Worm (Caenorhabditis elegans): ENCODE results near the gene F14F9.8.

F14F9.8 gene

ce11 chrV:5164682-5165081 lies 34.6 kb downstream of the F14F9.8 start, which contains the start of gene abu-7:
TSS of gene abu-7 (minus strand) at chrV:5164782.
- TF ChIP-seq F13H6.1 (tag; optimal IDR thresholded peaks at IDR 0.05) (no peak), nhr-23 (tag; optimal IDR thresholded peaks at IDR 0.05) (no peak), snpc-4 (tag; optimal IDR thresholded peaks at IDR 0.05) (no peak), skn-1 (tag; optimal IDR thresholded peaks at IDR 0.05) (no peak), crh-2 (tag; optimal IDR thresholded peaks at IDR 0.05) (no peak), lsy-2 (tag; optimal IDR thresholded peaks at IDR 0.05) (no peak), fos-1 (tag; optimal IDR thresholded peaks at IDR 0.05) (no peak), lin-39 (tag; optimal IDR thresholded peaks at IDR 0.05) (no peak), ama-1 (optimal IDR thresholded peaks at IDR 0.05) (no peak), zag-1 (tag; optimal IDR thresholded peaks at IDR 0.05) (no peak), lin-13 (GFP tag; optimal IDR thresholded peaks at IDR 0.05) (no peak), R02D3.7 (tag; optimal IDR thresholded peaks at IDR 0.05) (no peak), nhr-129 (tag; optimal IDR thresholded peaks at IDR 0.05) (no peak), nhr-11 (tag; optimal IDR thresholded peaks at IDR 0.05) (no peak), blmp-1 (tag; optimal IDR thresholded peaks at IDR 0.05; ENCODE audit: insufficient read depth) (no peak), ZK546.5 (tag; optimal IDR thresholded peaks at IDR 0.05) (no peak)

DNA sequence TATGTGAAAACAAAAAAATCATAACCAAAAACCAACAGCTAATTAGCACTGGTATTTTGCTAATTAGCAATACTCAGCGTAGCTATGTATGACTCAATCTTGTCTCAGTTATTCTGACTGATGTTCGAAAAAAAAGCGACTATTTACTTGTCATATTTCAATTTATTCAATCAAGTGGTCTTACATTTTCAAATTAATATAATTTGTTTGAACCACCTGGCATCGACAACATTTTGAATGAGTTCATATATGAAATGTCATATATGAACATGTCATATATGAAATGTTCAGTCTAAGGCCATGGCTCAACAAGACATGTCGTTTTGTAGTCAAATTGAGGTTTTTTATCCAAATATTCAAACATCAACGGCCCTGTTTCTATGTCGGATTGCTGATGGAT lies 35.3 kb downstream of the F14F9.8 start, which contains the start of gene srw-140:
TSS of gene srw-140 (plus strand) at position 301 of the 400 bp plus-strand sequence.
- TF ChIP-seq ztf-4 (tag; optimal IDR thresholded peaks at IDR 0.05) (no peak), nhr-21 (tag; optimal IDR thresholded peaks at IDR 0.05) (no peak), skn-1 (tag; optimal IDR thresholded peaks at IDR 0.05) (no peak), mdl-1 (tag; optimal IDR thresholded peaks at IDR 0.05) (no peak), unc-62 (GFP tag; optimal IDR thresholded peaks at IDR 0.05) (no peak), sma-3 (GFP tag; optimal IDR thresholded peaks at IDR 0.05) (no peak), nhr-6 (tag; optimal IDR thresholded peaks at IDR 0.05) (no peak), nhr-237 (tag; optimal IDR thresholded peaks at IDR 0.05) (no peak), zag-1 (tag; optimal IDR thresholded peaks at IDR 0.05) (no peak)

DNA sequence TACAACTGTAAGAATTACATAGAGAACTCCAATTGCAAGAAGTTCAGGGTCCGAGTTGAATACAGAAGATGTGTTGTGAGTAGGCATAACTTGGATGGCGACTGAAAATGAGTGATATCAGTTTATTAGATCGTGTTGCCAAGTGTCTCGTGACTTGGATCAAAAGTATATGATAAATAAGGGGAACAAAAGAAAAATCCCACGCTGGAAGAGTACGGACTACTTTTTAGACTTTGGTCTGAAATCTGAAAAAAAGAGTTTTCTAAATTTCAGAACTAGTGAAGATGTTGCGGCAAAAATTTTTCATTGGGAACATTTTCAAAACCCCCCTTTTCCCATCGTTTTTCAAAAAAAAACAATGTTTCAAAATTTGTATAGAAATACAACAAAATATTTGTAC lies 39.5 kb downstream of the F14F9.8 start, which contains the start of gene srt-64:
TSS of gene srt-64 (minus strand) at position 101 of the 400 bp plus-strand sequence.
- TF ChIP-seq skn-1 (tag; optimal IDR thresholded peaks at IDR 0.05) (no peak), ztf-11 (tag; optimal IDR thresholded peaks at IDR 0.05) (no peak), nhr-6 (tag; optimal IDR thresholded peaks at IDR 0.05) (no peak), sem-4 (tag; optimal IDR thresholded peaks at IDR 0.05) (no peak), nhr-12 (tag; optimal IDR thresholded peaks at IDR 0.05) (no peak), mab-5 (tag; optimal IDR thresholded peaks at IDR 0.05) (no peak), sma-3 (GFP tag; optimal IDR thresholded peaks at IDR 0.05) (no peak), peb-1 (tag; optimal IDR thresholded peaks at IDR 0.05) (no peak), alr-1 (tag; optimal IDR thresholded peaks at IDR 0.05) (no peak), Y55F3AM.14 (GFP tag; optimal IDR thresholded peaks at IDR 0.05) (no peak), lin-11 (tag; optimal IDR thresholded peaks at IDR 0.05) (no peak), mbf-1 (tag; optimal IDR thresholded peaks at IDR 0.05) (no peak), gmeb-1 (tag; optimal IDR thresholded peaks at IDR 0.05) (no peak), fos-1 (tag; optimal IDR thresholded peaks at IDR 0.05) (no peak)

DNA sequence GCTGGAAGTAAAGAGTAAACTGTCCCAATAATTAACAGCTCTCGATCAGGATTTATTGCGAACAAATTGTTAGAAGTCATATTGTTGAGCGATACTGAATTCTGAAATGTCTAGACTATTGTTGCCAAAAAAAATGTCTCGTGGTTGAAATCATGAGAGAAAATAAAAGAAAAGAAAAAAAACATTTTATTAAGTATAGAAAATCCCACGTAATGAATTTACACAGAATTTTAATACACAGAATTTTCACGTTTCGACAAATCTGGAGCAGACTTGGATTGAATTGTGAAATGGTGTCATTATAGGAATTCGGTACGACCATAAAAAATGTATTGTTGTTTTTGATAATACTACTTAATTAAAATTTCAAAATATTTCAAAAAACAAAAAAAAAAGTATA lies 42.7 kb downstream of the F14F9.8 start, which contains the start of gene srt-65:
TSS of gene srt-65 (minus strand) at position 101 of the 400 bp plus-strand sequence.
- TF ChIP-seq zag-1 (tag; optimal IDR thresholded peaks at IDR 0.05), result no peak
- TF ChIP-seq crh-2 (tag; optimal IDR thresholded peaks at IDR 0.05), result no peak
- TF ChIP-seq nhr-10 (tag; optimal IDR thresholded peaks at IDR 0.05), result no peak
- TF ChIP-seq Y55F3AM.14 (GFP tag; optimal IDR thresholded peaks at IDR 0.05), result no peak
- TF ChIP-seq nhr-12 (tag; optimal IDR thresholded peaks at IDR 0.05), result no peak
- TF ChIP-seq peb-1 (tag; optimal IDR thresholded peaks at IDR 0.05), result no peak

- TF ChIP-seq ZK546.5 (tag; optimal IDR thresholded peaks at IDR 0.05) (no peak), nhr-129 (tag; optimal IDR thresholded peaks at IDR 0.05) (no peak), nhr-237 (tag; optimal IDR thresholded peaks at IDR 0.05) (no peak), snpc-4 (tag; optimal IDR thresholded peaks at IDR 0.05) (no peak), mab-5 (tag; optimal IDR thresholded peaks at IDR 0.05) (no peak), elt-3 (tag; optimal IDR thresholded peaks at IDR 0.05) (no peak), ztf-1 (GFP tag; conservative IDR thresholded peaks at IDR 0.05) (no peak), alr-1 (tag; optimal IDR thresholded peaks at IDR 0.05) (no peak), fos-1 (tag; optimal IDR thresholded peaks at IDR 0.05) (no peak), unc-62 (GFP tag; optimal IDR thresholded peaks at IDR 0.05) (no peak), nhr-77 (tag; optimal IDR thresholded peaks at IDR 0.05) (no peak), skn-1 (tag; optimal IDR thresholded peaks at IDR 0.05) (no peak), ztf-11 (tag; optimal IDR thresholded peaks at IDR 0.05) (no peak), R02D3.7 (tag; optimal IDR thresholded peaks at IDR 0.05) (no peak), nhr-21 (tag; optimal IDR thresholded peaks at IDR 0.05) (no peak), aly-2 (tag; optimal IDR thresholded peaks at IDR 0.05) (no peak), ztf-4 (tag; optimal IDR thresholded peaks at IDR 0.05) (no peak), lin-11 (tag; optimal IDR thresholded peaks at IDR 0.05) (no peak), zag-1 (tag; optimal IDR thresholded peaks at IDR 0.05) (no peak), ama-1 (optimal IDR thresholded peaks at IDR 0.05) (no peak)
These were observed 47.1 kb downstream of the F14F9.8 start, which contains the start of gene ugt-51 for ce11 chrV:5177209-5177608. TSS of gene ugt-51 (minus strand) at chrV:5177309.

Measured in whole organism, L2 larva.